Worm (Caenorhabditis elegans) whole organism, L2 larva: ENCODE data around the gene C35A5.10.

Experiments used
- ama-1 ChIP-seq: fragments of 150-350 bp; optimal IDR thresholded peaks from 2 replicates; lab custom pipeline; 2018; ENCODE audit warnings: inconsistent platforms
- ceh-82 ChIP-seq: fragments of 150-350 bp; optimal IDR thresholded peaks from 2 replicates; lab custom pipeline; 2014; ENCODE audit warnings: missing biosample characterization, missing genetic modification characterization
- egl-27 ChIP-seq: sonication (generic microtip); optimal IDR thresholded peaks from 3 replicates; lab custom pipeline; 2017; ENCODE audit warnings: missing biosample characterization, missing genetic modification reagents, missing genetic modification characterization
- elt-3 ChIP-seq: sonication (generic microtip); optimal IDR thresholded peaks from 2 replicates; lab custom pipeline; 2017; ENCODE audit warnings: missing biosample characterization, missing genetic modification characterization
- lin-13 ChIP-seq: fragments of 150-350 bp; optimal IDR thresholded peaks from 2 replicates; lab custom pipeline; 2014; ENCODE audit warnings: missing biosample characterization, missing genetic modification reagents, missing genetic modification characterization
- lsy-2 ChIP-seq, 2 experiments: fragments of 150-350 bp in 1 of 2; sonication (generic microtip) in 1 of 2; optimal IDR thresholded peaks; 2 replicates each; lab custom pipeline; 2014 to 2017; ENCODE audit warnings: missing biosample characterization in 2 of 2, missing genetic modification characterization in 2 of 2
- nhr-11 ChIP-seq: fragments of 150-350 bp; optimal IDR thresholded peaks from 2 replicates; lab custom pipeline; 2014; ENCODE audit warnings: missing biosample characterization, missing genetic modification characterization
- nhr-21 ChIP-seq: fragments of 150-350 bp; optimal IDR thresholded peaks from 2 replicates; lab custom pipeline; 2014; ENCODE audit warnings: missing biosample characterization, missing genetic modification characterization
- nhr-237 ChIP-seq: fragments of 150-350 bp; optimal IDR thresholded peaks from 2 replicates; lab custom pipeline; 2014; ENCODE audit warnings: missing biosample characterization, missing genetic modification characterization
- nhr-25 ChIP-seq: fragments of 150-350 bp; sonication (generic microtip); optimal IDR thresholded peaks from 3 replicates; lab custom pipeline; 2014; ENCODE audit warnings: missing biosample characterization, missing genetic modification characterization
- sem-4 ChIP-seq: fragments of 150-350 bp; optimal IDR thresholded peaks from 2 replicates; lab custom pipeline; 2014; ENCODE audit warnings: missing biosample characterization, missing genetic modification reagents, missing genetic modification characterization
- zag-1 ChIP-seq: fragments of 150-350 bp; optimal IDR thresholded peaks from 2 replicates; lab custom pipeline; 2014; ENCODE audit warnings: missing biosample characterization, missing genetic modification characterization
- ztf-11 ChIP-seq: sonication (generic microtip); optimal IDR thresholded peaks from 2 replicates; lab custom pipeline; 2017; ENCODE audit warnings: missing biosample characterization, missing genetic modification characterization

DNA sequence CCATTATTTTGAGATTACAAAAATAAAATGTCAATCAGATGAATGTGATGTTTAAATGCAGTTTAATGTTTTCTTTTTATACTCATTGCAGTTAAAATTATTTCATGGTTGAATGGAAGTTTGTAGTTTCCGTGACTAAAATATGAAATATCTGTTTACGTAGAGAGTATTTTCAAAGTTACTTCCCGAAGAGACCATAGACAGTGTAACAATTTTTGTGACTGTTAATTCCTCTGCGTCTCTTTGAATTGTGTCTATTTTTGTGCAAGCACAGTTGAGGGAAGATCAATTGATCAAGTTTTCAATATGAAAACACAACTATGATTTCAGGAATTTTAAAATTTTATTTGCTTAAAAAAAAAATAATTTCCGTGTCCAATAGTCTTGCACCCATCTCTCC is 42.8 kb downstream of the C35A5.10 start, which contains the start of gene F25D1.5:
- TF ChIP-seq zag-1 (no peak), nhr-21 (no peak), nhr-11 (tag; lab: Kevin White, UChicago) (no peak), nhr-237 (tag; lab: Kevin White, UChicago) (no peak), lsy-2 (tag; optimal IDR thresholded peaks at IDR 0.05; lab: Kevin White, UChicago) (no peak), ceh-82 (tag; lab: Kevin White, UChicago) (no peak), ama-1 (lab: Kevin White, UChicago) (no peak), nhr-25 (tag; lab: Kevin White, UChicago) (no peak), ztf-11 (no peak), elt-3 (tag; lab: Kevin White, UChicago) (no peak), lin-13 (no peak), egl-27 (no peak), sem-4 (tag; lab: Kevin White, UChicago) (no peak)
